Worm (Caenorhabditis elegans) whole organism, dauer: ENCODE data around the gene K09E2.1.

Source experiments
- unc-62 ChIP-seq: sonication (generic microtip); optimal IDR thresholded peaks from 2 replicates; lab custom pipeline; 2017; ENCODE audit warnings: missing biosample characterization, missing genetic modification reagents, missing genetic modification characterization

The K09E2.1 gene

ce11 chrX:8677320-8677719 is 4.4 kb upstream of the K09E2.1 start:
- no peak for TF ChIP-seq unc-62 (GFP tag; lab: Kevin White, UChicago)

- no peak for TF ChIP-seq unc-62 (GFP tag; lab: Kevin White, UChicago)
These were observed 3.8 kb upstream of the K09E2.1 start for ce11 chrX:8677873-8678272.

- no peak for TF ChIP-seq unc-62 (GFP tag; lab: Kevin White, UChicago)
These were observed 15.8 kb downstream of the K09E2.1 start, which contains the start of gene frpr-8 for ce11 chrX:8697517-8697916. Gene frpr-8, plus strand, starts transcription at chrX:8697817.

- TF ChIP-seq unc-62 (GFP tag; lab: Kevin White, UChicago), result no peak
These were observed 22.1 kb downstream of the K09E2.1 start, which contains the start of gene jbts-14 for ce11 chrX:8703664-8704356. Gene jbts-14, plus strand, starts transcription at chrX:8704306.

ce11 chrX:8704830-8705229 is 23.1 kb downstream of the K09E2.1 start:
- TF ChIP-seq unc-62 (GFP tag; lab: Kevin White, UChicago), result no peak

ce11 chrX:8708053-8708452 is 26.4 kb downstream of the K09E2.1 start, which contains the start of gene F53A9.3:
Gene F53A9.3, plus strand, starts transcription at chrX:8708353.
- no peak for TF ChIP-seq unc-62 (GFP tag; lab: Kevin White, UChicago)

- no peak for TF ChIP-seq unc-62 (GFP tag; lab: Kevin White, UChicago)
These were observed 27.7 kb downstream of the K09E2.1 start, which contains the start of gene kreg-1 for ce11 chrX:8709424-8709823. Gene kreg-1, plus strand, starts transcription at chrX:8709764.

- no peak for TF ChIP-seq unc-62 (GFP tag; lab: Kevin White, UChicago)
These were observed 29.5 kb downstream of the K09E2.1 start, which contains the start of gene F53A9.1 for ce11 chrX:8711141-8711645. Gene F53A9.1, plus strand, starts transcription at chrX:8711595.

- no peak for TF ChIP-seq unc-62 (GFP tag; lab: Kevin White, UChicago)
These were observed 31.0 kb downstream of the K09E2.1 start for ce11 chrX:8712662-8713061.

ce11 chrX:8713754-8714295 is 32.1 kb downstream of the K09E2.1 start, which contains the start of gene F53A9.6:
Gene F53A9.6, minus strand, starts transcription at chrX:8713804.
- no peak for TF ChIP-seq unc-62 (GFP tag; lab: Kevin White, UChicago)

- no peak for TF ChIP-seq unc-62 (GFP tag; lab: Kevin White, UChicago)
These were observed 33.1 kb downstream of the K09E2.1 start for ce11 chrX:8714845-8715244.

- TF ChIP-seq unc-62 (GFP tag; lab: Kevin White, UChicago), result no peak
These were observed 35.1 kb downstream of the K09E2.1 start, which contains the start of gene F53A9.7 for ce11 chrX:8716822-8717221. Gene F53A9.7, minus strand, starts transcription at chrX:8716922.

ce11 chrX:8718153-8718552 is 36.5 kb downstream of the K09E2.1 start:
- TF ChIP-seq unc-62 (GFP tag; lab: Kevin White, UChicago), result no peak

- TF ChIP-seq unc-62 (GFP tag; lab: Kevin White, UChicago), result no peak
These were observed 37.2 kb downstream of the K09E2.1 start, which contains the start of gene F53A9.8 for ce11 chrX:8718856-8719255. Gene F53A9.8, minus strand, starts transcription at chrX:8718904.

ce11 chrX:8719888-8720287 is 38.2 kb downstream of the K09E2.1 start:
- TF ChIP-seq unc-62 (GFP tag; lab: Kevin White, UChicago), result no peak

- TF ChIP-seq unc-62 (GFP tag; lab: Kevin White, UChicago), result no peak
These were observed 39.0 kb downstream of the K09E2.1 start, which contains the start of gene F53A9.9 for ce11 chrX:8720658-8721057. Gene F53A9.9, minus strand, starts transcription at chrX:8720758.
